Worm (Caenorhabditis elegans) whole organism, L2 larva: ENCODE data around the gene K04E7.1.
A peak's percentile ranks its signal among the peaks of the same experiment; 100 is the strongest.

Experiments used
- F13H6.1 ChIP-seq: sonication (generic microtip); optimal IDR thresholded peaks from 2 replicates; lab custom pipeline; 2016; ENCODE audit warnings: missing genetic modification characterization, missing compliant biosample characterization
- R02D3.7 ChIP-seq: fragments of 150-350 bp; optimal IDR thresholded peaks from 2 replicates; lab custom pipeline; 2014; ENCODE audit warnings: missing biosample characterization, missing genetic modification characterization
- Y55F3AM.14 ChIP-seq: fragments of 200-800 bp; sonication (Bioruptor generic); optimal IDR thresholded peaks from 2 replicates; lab custom pipeline; 2018; ENCODE audit warnings: mild to moderate bottlenecking, missing genetic modification characterization, missing compliant biosample characterization
- ZK546.5 ChIP-seq: sonication (generic microtip); optimal IDR thresholded peaks from 2 replicates; lab custom pipeline; 2017; ENCODE audit warnings: missing biosample characterization, missing genetic modification characterization
- alr-1 ChIP-seq: fragments of 150-350 bp; optimal IDR thresholded peaks from 2 replicates; lab custom pipeline; 2014; ENCODE audit warnings: missing biosample characterization, missing genetic modification characterization
- blmp-1 ChIP-seq: sonication (generic microtip); optimal IDR thresholded peaks from 2 replicates; lab custom pipeline; 2017; ENCODE audit warnings: missing genetic modification characterization, mild to moderate bottlenecking, missing compliant biosample characterization, antibody characterized with exemption, moderate library complexity; ENCODE audit not compliant: insufficient read depth
- crh-2 ChIP-seq: sonication (generic microtip); optimal IDR thresholded peaks from 2 replicates; lab custom pipeline; 2017; ENCODE audit warnings: missing biosample characterization, missing genetic modification characterization
- dmd-4 ChIP-seq: sonication (generic microtip); optimal IDR thresholded peaks from 2 replicates; lab custom pipeline; 2017; ENCODE audit warnings: missing biosample characterization, missing genetic modification characterization
- egl-27 ChIP-seq: sonication (generic microtip); optimal IDR thresholded peaks from 3 replicates; lab custom pipeline; 2017; ENCODE audit warnings: missing biosample characterization, missing genetic modification reagents, missing genetic modification characterization
- elt-1 ChIP-seq: fragments of 150-350 bp; optimal IDR thresholded peaks from 2 replicates; lab custom pipeline; 2014; ENCODE audit warnings: missing biosample characterization, missing genetic modification characterization
- elt-3 ChIP-seq: sonication (generic microtip); optimal IDR thresholded peaks from 2 replicates; lab custom pipeline; 2017; ENCODE audit warnings: missing biosample characterization, missing genetic modification characterization
- fos-1 ChIP-seq: fragments of 150-350 bp; optimal IDR thresholded peaks from 2 replicates; lab custom pipeline; 2014; ENCODE audit warnings: missing biosample characterization, missing genetic modification characterization
- gmeb-1 ChIP-seq: fragments of 150-350 bp; optimal IDR thresholded peaks from 2 replicates; lab custom pipeline; 2014; ENCODE audit warnings: missing biosample characterization, missing genetic modification characterization
- lin-39 ChIP-seq: fragments of 150-350 bp; optimal IDR thresholded peaks from 2 replicates; lab custom pipeline; 2014; ENCODE audit warnings: missing biosample characterization, missing genetic modification reagents, missing genetic modification characterization
- mbf-1 ChIP-seq: sonication (generic microtip); optimal IDR thresholded peaks from 2 replicates; lab custom pipeline; 2017; ENCODE audit warnings: missing biosample characterization, missing genetic modification characterization
- mdl-1 ChIP-seq, 2 experiments: fragments of 150-350 bp in 1 of 2; sonication (generic microtip) in 1 of 2; optimal IDR thresholded peaks; 2 replicates each; lab custom pipeline; 2017; ENCODE audit warnings: missing biosample characterization in 2 of 2, missing genetic modification characterization in 2 of 2
- nhr-10 ChIP-seq: sonication (generic microtip); optimal IDR thresholded peaks from 2 replicates; lab custom pipeline; 2017; ENCODE audit warnings: missing biosample characterization, missing genetic modification characterization
- nhr-11 ChIP-seq: fragments of 150-350 bp; optimal IDR thresholded peaks from 2 replicates; lab custom pipeline; 2014; ENCODE audit warnings: missing biosample characterization, missing genetic modification characterization
- nhr-129 ChIP-seq: fragments of 150-350 bp; optimal IDR thresholded peaks from 2 replicates; lab custom pipeline; 2014; ENCODE audit warnings: missing biosample characterization, missing genetic modification characterization
- nhr-21 ChIP-seq: fragments of 150-350 bp; optimal IDR thresholded peaks from 2 replicates; lab custom pipeline; 2014; ENCODE audit warnings: missing biosample characterization, missing genetic modification characterization
- nhr-23 ChIP-seq: fragments of 150-350 bp; optimal IDR thresholded peaks from 2 replicates; lab custom pipeline; 2014; ENCODE audit warnings: missing biosample characterization, missing genetic modification reagents, missing genetic modification characterization
- nhr-237 ChIP-seq: fragments of 150-350 bp; optimal IDR thresholded peaks from 2 replicates; lab custom pipeline; 2014; ENCODE audit warnings: missing biosample characterization, missing genetic modification characterization
- nhr-6 ChIP-seq: fragments of 150-350 bp; optimal IDR thresholded peaks from 2 replicates; lab custom pipeline; 2014; ENCODE audit warnings: missing biosample characterization, missing genetic modification characterization
- nhr-77 ChIP-seq: fragments of 150-350 bp; optimal IDR thresholded peaks from 2 replicates; lab custom pipeline; 2014; ENCODE audit warnings: missing biosample characterization, missing genetic modification characterization
- peb-1 ChIP-seq: fragments of 150-350 bp; optimal IDR thresholded peaks from 2 replicates; lab custom pipeline; 2014; ENCODE audit warnings: missing biosample characterization, missing genetic modification characterization
- sem-4 ChIP-seq: fragments of 150-350 bp; optimal IDR thresholded peaks from 2 replicates; lab custom pipeline; 2014; ENCODE audit warnings: missing biosample characterization, missing genetic modification reagents, missing genetic modification characterization
- sma-9 ChIP-seq, 2 experiments: fragments of 150-350 bp in 1 of 2; sonication (generic microtip) in 1 of 2; optimal IDR thresholded peaks; 2 replicates each; lab custom pipeline; 2014 to 2016; ENCODE audit warnings: missing genetic modification characterization in 2 of 2, mild to moderate bottlenecking in 1 of 2, missing biosample characterization in 1 of 2, missing compliant biosample characterization in 1 of 2, missing genetic modification reagents in 1 of 2, moderate library complexity in 1 of 2
- snpc-4 ChIP-seq: fragments of 150-350 bp; optimal IDR thresholded peaks from 2 replicates; lab custom pipeline; 2014; ENCODE audit warnings: missing biosample characterization, missing genetic modification characterization
- unc-55 ChIP-seq: fragments of 150-350 bp; sonication (generic microtip); optimal IDR thresholded peaks from 3 replicates; lab custom pipeline; 2014; ENCODE audit warnings: missing biosample characterization, missing genetic modification reagents, missing genetic modification characterization
- unc-62 ChIP-seq: fragments of 150-350 bp; optimal IDR thresholded peaks from 2 replicates; lab custom pipeline; 2014; ENCODE audit warnings: missing biosample characterization, missing genetic modification reagents, missing genetic modification characterization
- ztf-1 ChIP-seq: fragments of 200-800 bp; sonication (Bioruptor generic); conservative IDR thresholded peaks from 2 replicates; pipeline ENCODE4 v1.3.6; 2022; ENCODE audit warnings: missing genetic modification characterization, missing compliant biosample characterization
- ztf-11 ChIP-seq: sonication (generic microtip); optimal IDR thresholded peaks from 2 replicates; lab custom pipeline; 2017; ENCODE audit warnings: missing biosample characterization, missing genetic modification characterization
- ztf-4 ChIP-seq: fragments of 150-350 bp; optimal IDR thresholded peaks from 2 replicates; lab custom pipeline; 2014; ENCODE audit warnings: missing biosample characterization, missing genetic modification characterization

Gene K04E7.1

DNA sequence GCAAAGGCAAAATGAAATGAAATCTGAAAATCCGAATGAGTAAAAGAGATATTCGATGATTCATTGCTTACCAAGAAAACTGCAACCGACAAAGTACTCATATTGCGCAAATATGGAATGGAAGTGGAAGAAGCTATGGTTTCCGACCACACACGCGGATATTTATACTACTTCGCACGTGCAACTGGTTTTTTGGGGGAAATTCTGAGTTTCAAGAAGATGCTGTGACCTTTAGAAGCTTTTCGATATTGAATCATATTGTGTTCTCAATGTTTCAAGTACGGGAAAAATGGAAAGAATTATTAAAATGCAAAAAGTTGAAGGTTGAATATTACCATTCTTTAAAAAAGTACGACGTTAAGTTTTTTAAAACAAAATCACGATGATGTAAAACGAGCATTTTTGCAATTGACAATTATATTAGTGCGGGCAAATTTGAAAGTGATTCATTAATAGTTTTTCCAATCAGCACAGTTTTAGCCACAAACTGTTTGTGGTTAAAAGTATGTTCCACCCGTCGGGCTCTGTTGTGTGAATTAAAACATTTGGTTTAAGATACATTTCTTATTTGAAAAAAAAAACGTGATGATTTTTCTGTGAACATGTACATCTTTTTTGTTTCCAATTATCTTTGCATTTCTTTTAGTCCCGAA lies 10.9 kb upstream of the K04E7.1 start, which contains the start of the genes grl-6 and K10C2.6:
Gene grl-6 (minus strand): TSS at position 101 of the 653 bp plus-strand sequence.
Gene K10C2.6 (plus strand): TSS at position 603 of the 653 bp plus-strand sequence.
- TF ChIP-seq nhr-77 (no peak), ztf-1 (GFP tag; lab: Robert Waterston, UW) (no peak), nhr-23 (tag; lab: Kevin White, UChicago) (no peak), dmd-4 (tag; lab: Kevin White, UChicago) (no peak), Y55F3AM.14 (GFP tag; lab: Kevin White, UChicago) (no peak), unc-55 (GFP tag; lab: Kevin White, UChicago) (no peak), ZK546.5 (no peak), sem-4 (no peak), nhr-237 (tag; lab: Kevin White, UChicago) (no peak), egl-27 (tag; lab: Kevin White, UChicago) (no peak), nhr-21 (tag; lab: Kevin White, UChicago) (no peak), lin-39 (tag; lab: Kevin White, UChicago) (no peak), ztf-4 (tag; lab: Kevin White, UChicago) (no peak), blmp-1 (tag; lab: Kevin White, UChicago) (no peak), nhr-11 (tag; lab: Kevin White, UChicago) (no peak), mdl-1 (tag; optimal IDR thresholded peaks at IDR 0.05; lab: Kevin White, UChicago) (no peak), elt-1 (tag; lab: Kevin White, UChicago) (no peak), nhr-6 (tag; lab: Kevin White, UChicago) (no peak)

- TF ChIP-seq mdl-1 (tag; optimal IDR thresholded peaks at IDR 0.05; lab: Kevin White, UChicago) (no peak), gmeb-1 (no peak), nhr-23 (tag; lab: Kevin White, UChicago) (no peak), elt-3 (tag; lab: Kevin White, UChicago) (no peak), ztf-11 (tag; lab: Kevin White, UChicago) (no peak), sma-9 (GFP tag; optimal IDR thresholded peaks at IDR 0.05; lab: Kevin White, UChicago) (no peak), sma-9 (tag; optimal IDR thresholded peaks at IDR 0.05; lab: Kevin White, UChicago) (no peak), mbf-1 (no peak), unc-62 (no peak), snpc-4 (tag; lab: Kevin White, UChicago) (no peak), nhr-10 (tag; lab: Kevin White, UChicago) (no peak), nhr-129 (tag; lab: Kevin White, UChicago) (no peak), sem-4 (no peak), alr-1 (no peak), peb-1 (tag; lab: Kevin White, UChicago) (no peak), R02D3.7 (tag; lab: Kevin White, UChicago) (no peak)
These were observed 6.7 kb upstream of the K04E7.1 start, which contains the start of gene nas-33 for ce11 chrX:6455157-6455556. TSS of gene nas-33 (minus strand) at chrX:6455257.

DNA sequence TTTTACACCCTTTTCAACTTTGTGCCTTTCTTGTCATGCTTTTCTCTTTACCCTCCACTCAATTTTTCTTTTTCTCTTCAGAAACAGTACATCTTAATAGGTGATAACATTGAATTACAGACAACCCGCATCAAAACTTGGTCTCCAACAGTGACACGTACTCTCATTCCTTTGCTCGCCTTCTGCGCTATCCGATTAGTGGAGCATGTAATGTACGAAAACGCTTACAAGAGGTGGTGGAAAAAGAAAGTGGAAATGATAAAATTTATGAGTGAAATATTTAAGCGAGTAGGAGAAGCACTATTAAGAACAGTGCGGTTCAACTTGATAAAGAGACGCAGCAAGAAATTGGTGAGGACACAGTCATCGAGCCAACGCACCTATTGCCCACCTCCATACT lies 5.3 kb upstream of the K04E7.1 start, which contains the start of gene pept-1:
Gene pept-1 (plus strand): TSS at position 306 of the 400 bp plus-strand sequence.
- TF ChIP-seq fos-1 (tag; lab: Kevin White, UChicago) (peak; percentile 92), dmd-4 (tag; lab: Kevin White, UChicago) (no peak), gmeb-1 (peak; percentile 46), ztf-11 (tag; lab: Kevin White, UChicago) (no peak), sma-9 (GFP tag; optimal IDR thresholded peaks at IDR 0.05; lab: Kevin White, UChicago) (peak; percentile 68), sma-9 (tag; optimal IDR thresholded peaks at IDR 0.05; lab: Kevin White, UChicago) (no peak), egl-27 (tag; lab: Kevin White, UChicago) (peak; percentile 44), crh-2 (tag; lab: Kevin White, UChicago) (peak; percentile 70), F13H6.1 (tag; lab: Kevin White, UChicago) (peak; percentile 63)

DNA sequence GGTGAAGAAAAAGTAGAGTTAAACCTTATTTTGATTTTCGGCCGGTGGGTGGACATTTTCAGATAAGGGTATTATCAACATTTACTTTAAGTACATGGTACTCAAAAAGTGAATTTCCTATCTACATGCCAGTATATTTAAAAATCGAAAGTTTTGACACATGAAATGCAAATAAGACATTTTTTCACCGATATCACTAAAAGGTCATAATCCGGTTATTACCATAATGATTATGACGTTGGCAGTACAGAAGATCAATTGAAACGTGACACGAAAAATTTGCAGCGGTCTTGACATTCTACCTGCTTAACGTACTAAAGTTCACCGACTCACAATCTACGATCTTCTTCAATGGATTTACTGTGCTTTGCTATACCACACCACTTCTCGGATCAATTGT lies 3.8 kb upstream of the K04E7.1 start:
- TF ChIP-seq R02D3.7 (tag; lab: Kevin White, UChicago) (no peak), gmeb-1 (peak; percentile 17), sma-9 (GFP tag; optimal IDR thresholded peaks at IDR 0.05; lab: Kevin White, UChicago) (peak; percentile 9), sma-9 (tag; optimal IDR thresholded peaks at IDR 0.05; lab: Kevin White, UChicago) (no peak)
- TF ChIP-seq, all 48 proteins: peak for 2
